Worm (Caenorhabditis elegans): Measurements from ENCODE around the gene eri-3.

ce11 chrII:1101413-1101812, 21.9 kb upstream of the eri-3 start:
- TF ChIP-seq elt-1 (tag; optimal IDR thresholded peaks at IDR 0.05; ENCODE audit: borderline replicate concordance, insufficient read depth) = no peak
- TF ChIP-seq nhr-76 (tag; optimal IDR thresholded peaks at IDR 0.05) = no peak
- no peak for TF ChIP-seq lsy-2 (tag; optimal IDR thresholded peaks at IDR 0.05)
- no peak for TF ChIP-seq drap-1 (GFP tag; optimal IDR thresholded peaks at IDR 0.05)
- TF ChIP-seq nhr-2 (tag; optimal IDR thresholded peaks at IDR 0.05) = no peak
- no peak for TF ChIP-seq ceh-39 (tag; optimal IDR thresholded peaks at IDR 0.05)
- TF ChIP-seq mep-1 (tag; optimal IDR thresholded peaks at IDR 0.05) = no peak
- no peak for TF ChIP-seq elt-3 (tag; optimal IDR thresholded peaks at IDR 0.05)
